Fruit fly (Drosophila melanogaster) whole organism, prepupa: ENCODE measurements around the gene eEF1gamma.

Source experiments
- CG32006 ChIP-seq: fragments of 200-800 bp; sonication (Bioruptor generic); optimal IDR thresholded peaks from 3 replicates; lab custom pipeline; 2017; ENCODE audit warnings: missing biosample characterization, mild to moderate bottlenecking, missing genetic modification characterization
- Gug ChIP-seq: fragments of 200-800 bp; sonication (Bioruptor generic); IDR thresholded peaks from 2 replicates; pipeline ENCODE4 v1.3.6; 2022; ENCODE audit warnings: missing biosample characterization, missing genetic modification characterization
- Hr39 ChIP-seq: fragments of 200-800 bp; sonication (Bioruptor generic); optimal IDR thresholded peaks from 2 replicates; lab custom pipeline; 2016; ENCODE audit warnings: missing biosample characterization, missing genetic modification characterization
- fkh ChIP-seq: fragments of 200-800 bp; sonication (Bioruptor generic); optimal IDR thresholded peaks from 3 replicates; lab custom pipeline; 2017; ENCODE audit warnings: missing biosample characterization, mild to moderate bottlenecking, missing genetic modification characterization, moderate library complexity
- pdm3 ChIP-seq: fragments of 200-800 bp; sonication (Bioruptor generic); optimal IDR thresholded peaks from 3 replicates; lab custom pipeline; 2016; ENCODE audit warnings: missing biosample characterization, missing genetic modification characterization

- TF ChIP-seq Hr39 (GFP tag; lab: Kevin White, UChicago) = no peak
- TF ChIP-seq Gug = no peak
- no peak for TF ChIP-seq pdm3 (GFP tag; lab: Kevin White, UChicago)
- TF ChIP-seq CG32006 (GFP tag; lab: Kevin White, UChicago) = no peak
- no peak for TF ChIP-seq fkh
Measured at dm6 chr3R:29263264-29263663, 43.3 kb downstream of the eEF1gamma start.
